Worm (Caenorhabditis elegans) whole organism, early embryonic: ENCODE measurements around the gene C18A11.2.

Experiments
- ama-1 ChIP-seq: fragments of 150-350 bp; optimal IDR thresholded peaks from 2 replicates; lab custom pipeline; 2014
- ceh-36 ChIP-seq: sonication (generic microtip); optimal IDR thresholded peaks from 2 replicates; lab custom pipeline; 2016; ENCODE audit warnings: missing genetic modification characterization, inconsistent platforms, missing compliant biosample characterization
- sea-1 ChIP-seq: fragments of 200-800 bp; sonication (Bioruptor generic); conservative IDR thresholded peaks from 2 replicates; pipeline ENCODE4 v1.3.6; 2022; ENCODE audit warnings: missing genetic modification characterization, missing compliant biosample characterization
- tbx-11 ChIP-seq: fragments of 200-800 bp; sonication (Bioruptor generic); IDR thresholded peaks from 2 replicates; pipeline ENCODE4 v1.3.6; 2022; ENCODE audit warnings: missing genetic modification characterization, missing compliant biosample characterization

DNA sequence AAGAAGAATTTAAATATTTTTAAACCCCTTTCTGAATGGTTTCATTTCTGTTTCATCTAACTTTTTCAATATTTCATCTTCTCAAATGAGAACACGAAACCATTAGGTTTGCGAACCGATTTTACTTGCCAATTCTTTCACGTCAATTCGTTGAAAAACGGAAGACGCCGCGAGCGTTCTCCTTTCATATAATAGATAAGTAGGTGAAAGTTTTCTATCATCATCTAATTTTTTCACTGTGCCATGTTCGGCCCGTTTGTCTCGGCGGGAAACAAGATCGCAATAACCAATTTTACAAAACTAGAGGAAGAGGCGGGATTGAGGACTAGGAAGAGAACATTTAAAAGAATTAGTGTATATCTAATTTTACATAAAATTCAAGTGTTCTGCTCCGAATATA is 22.2 kb upstream of the C18A11.2 start, which contains the start of gene C18A11.4:
- TF ChIP-seq ceh-36 (tag; lab: Kevin White, UChicago) (no peak), ama-1 (lab: Kevin White, UChicago) (no peak), sea-1 (GFP tag; lab: Robert Waterston, UW) (no peak), tbx-11 (no peak)
